Worm (Caenorhabditis elegans) whole organism, L4/young adult: ENCODE results near the gene cblc-1.
"Not testable (repeated sequence)": the region's sequence is repeated elsewhere in the genome, so short reads cannot be mapped to it uniquely, and the experiment has no call there.

ENCODE experiments used
- W03F9.2 ChIP-seq: fragments of 150-350 bp; optimal IDR thresholded peaks from 2 replicates; lab custom pipeline; 2014; ENCODE audit warnings: missing biosample characterization, missing genetic modification characterization
- dao-5 ChIP-seq: sonication (generic microtip); optimal IDR thresholded peaks from 2 replicates; lab custom pipeline; 2016; ENCODE audit warnings: missing genotype, missing genetic modification characterization, moderate library complexity, missing compliant biosample characterization
- him-1 ChIP-seq: sonication (generic microtip); optimal IDR thresholded peaks from 2 replicates; lab custom pipeline; 2016; ENCODE audit warnings: missing genotype, missing genetic modification reagents, missing genetic modification characterization, missing compliant biosample characterization

The cblc-1 gene

DNA sequence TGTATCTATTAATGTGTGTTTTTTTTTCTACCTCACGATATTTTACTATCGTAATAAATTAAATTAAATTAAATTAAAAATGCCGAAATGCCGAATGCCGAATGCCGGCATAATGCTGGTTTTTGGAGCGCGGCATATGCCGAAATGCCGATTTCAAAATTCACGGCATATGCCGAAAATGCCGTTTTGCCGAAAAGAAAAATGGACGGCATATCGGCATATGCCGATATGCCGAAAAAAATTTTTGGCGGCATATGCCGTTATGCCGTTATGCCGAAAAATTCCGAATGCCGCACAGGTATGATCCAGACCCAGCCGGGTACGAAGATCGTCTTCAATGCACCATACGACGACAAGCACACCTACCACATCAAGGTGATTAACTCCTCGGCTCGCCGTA lies 42.4 kb downstream of the cblc-1 start, which contains the start of gene msp-32:
TSS of gene msp-32 (plus strand) at position 301 of the 400 bp plus-strand sequence.
- not testable (repeated sequence) for TF ChIP-seq him-1 (tag; lab: Kevin White, UChicago); W03F9.2; dao-5 (tag; lab: Kevin White, UChicago)

DNA sequence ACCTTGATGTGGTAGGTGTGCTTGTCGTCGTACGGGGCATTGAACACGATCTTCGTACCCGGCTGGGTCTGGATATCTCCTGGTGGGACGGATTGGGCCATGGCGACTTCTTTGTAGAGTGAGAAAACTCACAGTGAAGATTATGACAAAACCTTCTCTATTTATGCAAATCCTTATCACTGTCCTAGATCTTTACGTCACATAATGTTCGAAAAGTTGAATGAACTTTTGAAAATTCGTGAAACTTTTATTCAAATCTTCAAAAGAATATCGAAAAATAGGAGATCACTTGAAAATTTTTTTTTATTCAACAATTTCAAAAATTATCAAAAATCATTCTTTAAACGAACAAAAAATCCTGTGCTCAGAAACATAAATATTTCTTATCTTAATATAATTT lies 48.4 kb downstream of the cblc-1 start, which contains the start of gene msp-33:
TSS of gene msp-33 (minus strand) at position 101 of the 400 bp plus-strand sequence.
- no peak for TF ChIP-seq W03F9.2
- no peak for TF ChIP-seq dao-5 (tag; lab: Kevin White, UChicago)
- TF ChIP-seq him-1 (tag; lab: Kevin White, UChicago): no peak

DNA sequence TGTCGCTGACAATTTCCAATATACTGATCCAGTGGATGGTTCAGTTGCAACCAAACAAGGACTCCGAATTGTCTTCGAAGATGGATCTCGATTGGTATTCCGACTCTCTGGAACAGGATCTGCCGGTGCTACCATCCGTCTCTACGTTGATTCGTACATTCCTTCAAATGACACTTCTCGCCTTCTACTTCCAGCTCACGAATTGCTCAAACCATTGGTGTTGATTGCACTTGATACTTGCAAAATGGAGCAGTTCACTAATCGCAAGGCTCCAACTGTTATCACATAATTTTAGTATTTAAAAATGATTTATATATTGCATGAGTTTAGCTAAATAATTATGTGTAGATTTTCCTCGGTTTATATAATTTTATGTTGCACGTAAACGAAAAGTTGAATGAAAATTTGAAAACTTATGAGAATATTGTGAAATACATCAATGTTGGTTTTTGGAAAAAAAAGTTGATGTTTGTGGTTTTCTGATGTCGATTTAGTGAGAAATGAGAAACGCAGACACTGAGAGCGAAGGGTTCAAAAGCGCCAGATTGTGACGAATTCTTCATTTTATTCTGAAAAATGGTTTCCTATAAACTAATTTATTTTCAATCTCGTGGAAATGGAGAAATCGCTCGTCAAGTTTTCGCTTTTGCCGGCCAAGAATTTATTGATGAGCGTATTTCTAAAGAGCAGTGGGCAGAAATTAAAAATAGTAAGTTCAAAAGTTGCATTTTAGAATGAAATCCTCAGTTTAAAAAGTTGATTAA lies 49.8 kb downstream of the cblc-1 start, which contains the start of gene gst-9:
TSS of gene gst-9 (plus strand) at position 574 of the 764 bp plus-strand sequence.
- TF ChIP-seq dao-5 (tag; lab: Kevin White, UChicago) (no peak), him-1 (tag; lab: Kevin White, UChicago) (no peak), W03F9.2 (no peak)
